Worm (Caenorhabditis elegans) whole organism, L4 larva: Measurements from ENCODE around the gene cyp-33B1.
A peak's percentile ranks its signal among the peaks of the same experiment; 100 is the strongest.

Experiments
- F10B5.3 ChIP-seq: sonication (generic microtip); optimal IDR thresholded peaks from 2 replicates; lab custom pipeline; 2016; ENCODE audit warnings: mild to moderate bottlenecking, missing genetic modification characterization, missing compliant biosample characterization
- F49E8.2 ChIP-seq: sonication (generic microtip); optimal IDR thresholded peaks from 2 replicates; lab custom pipeline; 2016; ENCODE audit warnings: missing compliant biosample characterization, mild to moderate bottlenecking, missing genetic modification characterization, borderline replicate concordance
- T20F7.1 ChIP-seq: fragments of 200-800 bp; sonication (Bioruptor generic); optimal IDR thresholded peaks from 2 replicates; lab custom pipeline; 2018; ENCODE audit warnings: mild to moderate bottlenecking, missing genetic modification characterization, missing compliant biosample characterization
- ZK337.2 ChIP-seq: fragments of 200-800 bp; sonication (Bioruptor generic); IDR thresholded peaks from 2 replicates; pipeline ENCODE4 v1.3.6; 2022; ENCODE audit warnings: missing genetic modification reagents, missing genetic modification characterization, missing compliant biosample characterization
- aha-1 ChIP-seq: fragments of 150-350 bp; peaks from one replicate; lab custom pipeline; 2014; ENCODE audit warnings: missing biosample characterization, missing genetic modification characterization
- ama-1 ChIP-seq: fragments of 150-350 bp; optimal IDR thresholded peaks from 2 replicates; lab custom pipeline; 2014; ENCODE audit warnings: inconsistent platforms, mixed read lengths
- ceh-44 ChIP-seq: fragments of 200-800 bp; sonication (Bioruptor generic); IDR thresholded peaks from 2 replicates; pipeline ENCODE4 v1.3.6; 2022; ENCODE audit warnings: missing genetic modification reagents, missing genetic modification characterization, missing compliant biosample characterization
- ces-1 ChIP-seq: fragments of 150-350 bp; sonication (generic microtip); optimal IDR thresholded peaks from 4 replicates; lab custom pipeline; 2014; ENCODE audit warnings: missing biosample characterization, missing genetic modification reagents, missing genetic modification characterization
- cey-2 ChIP-seq: sonication (generic microtip); optimal IDR thresholded peaks from 3 replicates; lab custom pipeline; 2017; ENCODE audit warnings: missing genetic modification characterization, mild to moderate bottlenecking, missing compliant biosample characterization, antibody characterized with exemption, borderline replicate concordance; ENCODE audit not compliant: insufficient read depth
- daf-16 ChIP-seq, 3 experiments: sonication (generic microtip); optimal IDR thresholded peaks; 2 replicates each; lab custom pipeline; 2016 to 2017; ENCODE audit warnings: missing genetic modification characterization in 3 of 3, missing genetic modification reagents in 3 of 3, mild to moderate bottlenecking in 2 of 3, missing compliant biosample characterization in 2 of 3, missing biosample characterization in 1 of 3, moderate library complexity in 1 of 3
- dmd-6 ChIP-seq: fragments of 200-800 bp; sonication (Bioruptor generic); IDR thresholded peaks from 2 replicates; pipeline ENCODE4 v1.3.6; 2022; ENCODE audit warnings: missing genetic modification reagents, missing genetic modification characterization, missing compliant biosample characterization
- dve-1 ChIP-seq: sonication (generic microtip); optimal IDR thresholded peaks from 2 replicates; lab custom pipeline; 2017; ENCODE audit warnings: antibody characterized with exemption, mild to moderate bottlenecking, missing genetic modification characterization, missing compliant biosample characterization; ENCODE audit not compliant: insufficient read depth
- egl-27 ChIP-seq: sonication (generic microtip); optimal IDR thresholded peaks from 3 replicates; lab custom pipeline; 2017; ENCODE audit warnings: missing biosample characterization, missing genetic modification reagents, missing genetic modification characterization
- hlh-11 ChIP-seq: fragments of 200-800 bp; sonication (Bioruptor generic); optimal IDR thresholded peaks from 2 replicates; lab custom pipeline; 2018; ENCODE audit warnings: mild to moderate bottlenecking, missing genetic modification characterization, missing compliant biosample characterization
- hlh-30 ChIP-seq: sonication (generic microtip); optimal IDR thresholded peaks from 2 replicates; lab custom pipeline; 2017; ENCODE audit warnings: antibody characterized with exemption, mild to moderate bottlenecking, missing genetic modification characterization, missing compliant biosample characterization; ENCODE audit not compliant: insufficient read depth
- hmg-1.1 ChIP-seq: fragments of 200-800 bp; sonication (Bioruptor generic); IDR thresholded peaks from 2 replicates; pipeline ENCODE4 v1.3.6; 2022; ENCODE audit warnings: missing genetic modification reagents, missing genetic modification characterization, missing compliant biosample characterization
- lin-29 ChIP-seq: fragments of 200-800 bp; sonication (Bioruptor generic); IDR thresholded peaks from 2 replicates; pipeline ENCODE4 v1.3.6; 2022; ENCODE audit warnings: missing genetic modification reagents, missing genetic modification characterization, missing compliant biosample characterization
- lin-38 ChIP-seq: fragments of 200-800 bp; sonication (Bioruptor generic); IDR thresholded peaks from 2 replicates; pipeline ENCODE4 v1.3.6; 2022; ENCODE audit warnings: missing genetic modification reagents, missing genetic modification characterization, missing compliant biosample characterization
- lin-39 ChIP-seq: fragments of 150-350 bp; optimal IDR thresholded peaks from 2 replicates; lab custom pipeline; 2014; ENCODE audit warnings: missing biosample characterization, missing genetic modification reagents, missing genetic modification characterization
- lsy-2 ChIP-seq, 2 experiments: fragments of 150-350 bp in 1 of 2; sonication (generic microtip) in 1 of 2; optimal IDR thresholded peaks; 2 replicates each; lab custom pipeline; 2014 to 2017; ENCODE audit warnings: missing biosample characterization in 2 of 2, missing genetic modification characterization in 2 of 2
- mdl-1 ChIP-seq, 2 experiments: fragments of 150-350 bp in 1 of 2; sonication (generic microtip) in 1 of 2; optimal IDR thresholded peaks; 2 replicates each; lab custom pipeline; 2014 to 2017; ENCODE audit warnings: missing biosample characterization in 2 of 2, missing genetic modification characterization in 2 of 2
- mes-2 ChIP-seq: sonication (generic microtip); optimal IDR thresholded peaks from 2 replicates; lab custom pipeline; 2016; ENCODE audit warnings: missing genotype, mild to moderate bottlenecking, missing genetic modification characterization, missing compliant biosample characterization; ENCODE audit not compliant: poor library complexity, severe bottlenecking
- nhr-102 ChIP-seq: sonication (generic microtip); optimal IDR thresholded peaks from 2 replicates; lab custom pipeline; 2016; ENCODE audit warnings: mild to moderate bottlenecking, missing genetic modification characterization, moderate library complexity, missing compliant biosample characterization
- nhr-111 ChIP-seq: fragments of 200-800 bp; sonication (Bioruptor generic); optimal IDR thresholded peaks from 2 replicates; lab custom pipeline; 2018; ENCODE audit warnings: mild to moderate bottlenecking, missing genetic modification characterization, missing compliant biosample characterization
- nhr-25 ChIP-seq: sonication (generic microtip); optimal IDR thresholded peaks from 2 replicates; lab custom pipeline; 2017; ENCODE audit warnings: missing genetic modification characterization, mild to moderate bottlenecking, missing compliant biosample characterization, antibody characterized with exemption, moderate library complexity, borderline replicate concordance; ENCODE audit not compliant: insufficient read depth
- nhr-28 ChIP-seq: fragments of 150-350 bp; optimal IDR thresholded peaks from 2 replicates; lab custom pipeline; 2014; ENCODE audit warnings: missing biosample characterization, missing genetic modification characterization
- nhr-41 ChIP-seq: fragments of 200-800 bp; sonication (Bioruptor generic); IDR thresholded peaks from 2 replicates; pipeline ENCODE4 v1.3.6; 2022; ENCODE audit warnings: missing genetic modification reagents, missing genetic modification characterization, missing compliant biosample characterization
- nhr-48 ChIP-seq: sonication (generic microtip); optimal IDR thresholded peaks from 2 replicates; lab custom pipeline; 2016; ENCODE audit warnings: mild to moderate bottlenecking, missing genetic modification characterization, missing compliant biosample characterization
- nhr-6 ChIP-seq: fragments of 150-350 bp; optimal IDR thresholded peaks from 2 replicates; lab custom pipeline; 2014; ENCODE audit warnings: missing biosample characterization, missing genetic modification characterization
- nhr-77 ChIP-seq: fragments of 150-350 bp; optimal IDR thresholded peaks from 2 replicates; lab custom pipeline; 2014; ENCODE audit warnings: missing biosample characterization, missing genetic modification characterization
- php-3 ChIP-seq: fragments of 200-800 bp; sonication (Bioruptor generic); IDR thresholded peaks from 2 replicates; pipeline ENCODE4 v1.3.6; 2022; ENCODE audit warnings: missing genetic modification reagents, missing genetic modification characterization, missing compliant biosample characterization
- pqm-1 ChIP-seq: sonication (generic microtip); optimal IDR thresholded peaks from 2 replicates; lab custom pipeline; 2017; ENCODE audit warnings: missing biosample characterization, missing genetic modification characterization
- rbr-2 ChIP-seq: sonication (generic microtip); optimal IDR thresholded peaks from 2 replicates; lab custom pipeline; 2016; ENCODE audit warnings: missing genotype, missing genetic modification characterization, missing compliant biosample characterization
- saeg-2 ChIP-seq: fragments of 200-800 bp; sonication (Bioruptor generic); IDR thresholded peaks from 2 replicates; pipeline ENCODE4 v1.3.6; 2022; ENCODE audit warnings: missing genetic modification reagents, missing genetic modification characterization, missing compliant biosample characterization
- tra-1 ChIP-seq: fragments of 200-800 bp; sonication (Bioruptor generic); IDR thresholded peaks from 2 replicates; pipeline ENCODE4 v1.3.6; 2022; ENCODE audit warnings: missing genetic modification reagents, missing genetic modification characterization, missing compliant biosample characterization
- unc-62 ChIP-seq, 3 experiments: fragments of 150-350 bp in 1 of 3; sonication (generic microtip); optimal IDR thresholded peaks in 2 of 3; peaks in 1 of 3; 1 replicate in 1 of 3; 2 replicates in 2 of 3; lab custom pipeline; 2014 to 2017; ENCODE audit warnings: missing biosample characterization in 3 of 3, missing genetic modification characterization in 3 of 3, missing genetic modification reagents in 3 of 3, missing genotype in 1 of 3
- zag-1 ChIP-seq: fragments of 150-350 bp; optimal IDR thresholded peaks from 2 replicates; lab custom pipeline; 2014; ENCODE audit warnings: missing biosample characterization, missing genetic modification characterization
- zip-11 ChIP-seq: fragments of 200-800 bp; sonication (Bioruptor generic); IDR thresholded peaks from 2 replicates; pipeline ENCODE4 v1.3.6; 2022; ENCODE audit warnings: missing genetic modification characterization, missing compliant biosample characterization
- ztf-11 ChIP-seq: fragments of 150-350 bp; optimal IDR thresholded peaks from 2 replicates; lab custom pipeline; 2014; ENCODE audit warnings: missing biosample characterization, missing genetic modification characterization

The cyp-33B1 gene

DNA sequence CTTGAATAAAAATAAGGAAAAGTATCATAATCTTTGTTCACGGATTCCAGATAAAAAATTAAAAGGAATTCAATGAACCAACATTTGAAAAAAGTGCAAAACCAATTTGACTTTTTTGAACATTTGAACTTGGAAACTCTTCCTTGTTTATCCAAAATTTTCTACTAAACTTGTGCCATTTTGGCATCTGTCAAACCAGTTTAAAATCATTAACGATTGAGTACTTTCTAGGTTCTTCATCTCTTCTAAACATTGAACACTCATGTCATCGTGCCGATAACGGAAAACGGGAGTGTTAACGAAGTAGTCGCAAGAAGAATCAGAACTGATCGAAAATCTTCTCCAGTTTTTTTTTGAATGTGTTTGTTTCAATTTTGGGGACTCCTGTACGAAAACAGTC lies 43.1 kb downstream of the cyp-33B1 start:
- TF ChIP-seq mdl-1 (tag; optimal IDR thresholded peaks at IDR 0.05; lab: Kevin White, UChicago) (peak in 1 of 2 experiments; percentile 24), ZK337.2 (GFP tag; lab: Robert Waterston, UW) (no peak), zag-1 (tag; lab: Kevin White, UChicago) (no peak), dmd-6 (0 out of 2 replicates have a peak, but pooled peaks have one; percentile 30), hlh-30 (no peak), nhr-28 (peak; percentile 48)

DNA sequence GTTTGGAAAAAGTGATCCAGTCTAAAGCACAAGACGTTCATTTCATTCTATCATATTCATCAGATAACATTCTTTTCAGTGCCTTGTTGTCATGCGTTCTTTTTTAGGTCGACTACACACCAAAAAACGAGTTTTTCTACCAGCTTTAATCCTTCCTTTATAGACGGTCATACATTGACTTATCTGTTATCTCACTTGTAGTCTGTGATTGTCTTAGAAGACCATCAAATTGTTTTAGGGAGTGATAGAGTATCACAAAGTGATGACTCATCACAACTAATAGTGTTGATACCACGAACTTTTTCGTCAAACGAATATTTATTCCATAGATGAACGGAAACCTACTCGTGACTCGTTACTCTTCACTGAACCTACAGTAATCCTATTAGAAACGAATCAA lies 44.7 kb downstream of the cyp-33B1 start:
- TF ChIP-seq F10B5.3 (tag; lab: Kevin White, UChicago) = no peak
- peak; percentile 90 for TF ChIP-seq nhr-28
- peak; percentile 88 for TF ChIP-seq nhr-48 (tag; lab: Kevin White, UChicago)
- no peak for TF ChIP-seq daf-16 (GFP tag; optimal IDR thresholded peaks at IDR 0.05; lab: Kevin White, UChicago)
- TF ChIP-seq daf-16 (tag; optimal IDR thresholded peaks at IDR 0.05; lab: Kevin White, UChicago) = peak; percentile 25
- TF ChIP-seq dve-1 (tag; lab: Kevin White, UChicago) = peak; percentile 31
- no peak for TF ChIP-seq rbr-2
- TF ChIP-seq unc-62 (GFP tag; optimal IDR thresholded peaks at IDR 0.05 in 1 of 2; lab: Kevin White, UChicago) = peak in 1 of 2 experiments; percentile 83
- TF ChIP-seq unc-62 (tag; optimal IDR thresholded peaks at IDR 0.05; lab: Kevin White, UChicago) = no peak
- no peak for TF ChIP-seq ceh-44
- TF ChIP-seq mes-2 (tag; lab: Kevin White, UChicago) = peak; percentile 30
- no peak for TF ChIP-seq nhr-111
- no peak for TF ChIP-seq nhr-25 (tag; lab: Kevin White, UChicago)
- TF ChIP-seq nhr-6 (tag; lab: Kevin White, UChicago) = no peak
- no peak for TF ChIP-seq nhr-41 (GFP tag; lab: Robert Waterston, UW)
- TF ChIP-seq nhr-102 (tag; lab: Kevin White, UChicago) = no peak
- no peak for TF ChIP-seq egl-27 (tag; lab: Kevin White, UChicago)
- TF ChIP-seq pqm-1 (tag; lab: Kevin White, UChicago) = no peak
- TF ChIP-seq hlh-30 = peak; percentile 62
- no peak for TF ChIP-seq lin-39 (tag; lab: Kevin White, UChicago)
- TF ChIP-seq cey-2 (tag; lab: Kevin White, UChicago) = peak; percentile 17
- TF ChIP-seq ama-1 (lab: Kevin White, UChicago) = no peak
- TF ChIP-seq dmd-6 = peak; percentile 13; the same call in 1 of the 2 replicates
- peak; percentile 26 for TF ChIP-seq aha-1 (tag; lab: Kevin White, UChicago)
- TF ChIP-seq ZK337.2 (GFP tag; lab: Robert Waterston, UW) = no peak
- peak; percentile 67 for TF ChIP-seq hlh-11 (tag; lab: Kevin White, UChicago)
- TF ChIP-seq lin-38 (GFP tag; lab: Robert Waterston, UW) = no peak
- TF ChIP-seq tra-1 (GFP tag; lab: Robert Waterston, UW) = no peak
- TF ChIP-seq T20F7.1 (GFP tag; lab: Kevin White, UChicago) = no peak
- no peak for TF ChIP-seq zip-11 (GFP tag; lab: Robert Waterston, UW)
- TF ChIP-seq lin-29 (GFP tag; lab: Robert Waterston, UW) = no peak
- no peak for TF ChIP-seq saeg-2 (GFP tag; lab: Robert Waterston, UW)
- TF ChIP-seq ces-1 (GFP tag; lab: Kevin White, UChicago) = no peak
- TF ChIP-seq nhr-77 (tag; lab: Kevin White, UChicago) = no peak
- TF ChIP-seq hmg-1.1 = 0 out of 2 replicates have a peak, but pooled peaks have one; percentile 19
- TF ChIP-seq ztf-11 (tag; lab: Kevin White, UChicago) = no peak
- peak; percentile 66 to 71 for TF ChIP-seq mdl-1 (tag; optimal IDR thresholded peaks at IDR 0.05; lab: Kevin White, UChicago)
- no peak for TF ChIP-seq F49E8.2 (tag; lab: Kevin White, UChicago)
- peak in 1 of 2 experiments; percentile 10 for TF ChIP-seq lsy-2 (tag; optimal IDR thresholded peaks at IDR 0.05; lab: Kevin White, UChicago)
- TF ChIP-seq php-3 (GFP tag; lab: Robert Waterston, UW) = no peak
